Worm (Caenorhabditis elegans): ENCODE measurements around the gene Y51H4A.6.

ce11 chrIV:16491411-16492036 lies 41.9 kb upstream of the Y51H4A.6 start:
- TF ChIP-seq aly-2 (tag; optimal IDR thresholded peaks at IDR 0.05) (no peak), R02D3.7 (tag; optimal IDR thresholded peaks at IDR 0.05) (no peak), nhr-6 (tag; optimal IDR thresholded peaks at IDR 0.05) (peak; percentile 70), gmeb-1 (tag; optimal IDR thresholded peaks at IDR 0.05) (peak; percentile 31), unc-62 (GFP tag; optimal IDR thresholded peaks at IDR 0.05) (no peak), lin-13 (GFP tag; optimal IDR thresholded peaks at IDR 0.05) (peak; percentile 77), alr-1 (tag; optimal IDR thresholded peaks at IDR 0.05) (no peak), skn-1 (tag; optimal IDR thresholded peaks at IDR 0.05) (no peak)
